Worm (Caenorhabditis elegans) whole organism, L4/young adult: ENCODE measurements around the gene gur-3.

Experiments used
- W03F9.2 ChIP-seq: fragments of 150-350 bp; optimal IDR thresholded peaks from 2 replicates; lab custom pipeline; 2014; ENCODE audit warnings: missing biosample characterization, missing genetic modification characterization
- dao-5 ChIP-seq: sonication (generic microtip); optimal IDR thresholded peaks from 2 replicates; lab custom pipeline; 2016; ENCODE audit warnings: missing genotype, missing genetic modification characterization, moderate library complexity, missing compliant biosample characterization
- him-1 ChIP-seq: sonication (generic microtip); optimal IDR thresholded peaks from 2 replicates; lab custom pipeline; 2016; ENCODE audit warnings: missing genotype, missing genetic modification reagents, missing genetic modification characterization, missing compliant biosample characterization

gur-3 gene

DNA sequence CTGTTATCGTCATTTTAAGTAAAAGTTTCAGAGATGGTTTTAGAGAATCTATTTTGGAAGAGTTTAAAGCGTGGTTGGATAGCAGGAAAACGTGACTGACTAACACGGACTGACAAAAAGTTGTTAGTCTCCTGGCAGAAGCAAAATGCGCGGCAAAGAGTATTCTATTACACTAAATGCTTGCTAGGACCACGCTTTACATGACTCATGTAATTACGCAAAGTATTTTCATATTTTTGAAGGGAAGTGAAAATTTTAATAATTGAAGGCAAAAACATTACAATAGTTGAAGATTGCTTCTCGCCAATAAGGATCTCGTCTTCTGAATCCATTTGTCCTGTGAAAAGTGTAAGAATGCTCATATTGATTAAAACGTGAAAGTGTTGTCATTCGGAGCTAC, at the start of gene gur-3:
TSS of gene gur-3 (minus strand) at position 101 of the 400 bp plus-strand sequence.
- TF ChIP-seq dao-5 (tag; lab: Kevin White, UChicago) (no peak), him-1 (no peak), W03F9.2 (no peak)

DNA sequence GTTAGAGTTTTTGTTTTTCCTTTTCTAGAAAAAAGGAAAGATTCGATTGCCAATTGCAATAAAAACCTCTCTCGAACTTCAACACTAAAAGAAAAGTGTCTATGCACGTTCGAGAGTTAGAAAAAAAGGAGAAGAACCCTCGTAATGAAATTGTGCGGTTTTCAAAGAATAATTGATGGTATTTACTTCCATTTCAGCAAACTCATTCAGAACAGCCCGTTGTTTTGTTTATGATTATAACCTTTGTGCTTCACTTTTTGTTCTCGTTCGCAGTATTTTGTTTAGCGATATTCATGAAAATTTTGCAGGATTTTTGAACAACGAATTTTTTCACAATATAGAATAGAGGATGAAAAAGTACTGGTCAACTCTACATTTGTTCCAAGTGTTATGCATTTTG, 47.9 kb upstream of the gur-3 start, which contains the start of gene lgc-41:
TSS of gene lgc-41 (plus strand) at position 301 of the 400 bp plus-strand sequence.
- no peak for TF ChIP-seq dao-5 (tag; lab: Kevin White, UChicago)
- TF ChIP-seq him-1, result no peak
- TF ChIP-seq W03F9.2, result no peak

- TF ChIP-seq W03F9.2 (no peak), dao-5 (tag; lab: Kevin White, UChicago) (no peak), him-1 (no peak)
Observed at ce11 chrX:10446982-10447381, 40.9 kb upstream of the gur-3 start, which contains the start of gene C39B10.5. Gene C39B10.5 (plus strand): TSS chrX:10447343.

ce11 chrX:10444705-10445104, 38.6 kb upstream of the gur-3 start, which contains the start of gene C39B10.4:
Gene C39B10.4 (plus strand): TSS chrX:10445005.
- TF ChIP-seq him-1 (no peak), W03F9.2 (no peak), dao-5 (tag; lab: Kevin White, UChicago) (no peak)

DNA sequence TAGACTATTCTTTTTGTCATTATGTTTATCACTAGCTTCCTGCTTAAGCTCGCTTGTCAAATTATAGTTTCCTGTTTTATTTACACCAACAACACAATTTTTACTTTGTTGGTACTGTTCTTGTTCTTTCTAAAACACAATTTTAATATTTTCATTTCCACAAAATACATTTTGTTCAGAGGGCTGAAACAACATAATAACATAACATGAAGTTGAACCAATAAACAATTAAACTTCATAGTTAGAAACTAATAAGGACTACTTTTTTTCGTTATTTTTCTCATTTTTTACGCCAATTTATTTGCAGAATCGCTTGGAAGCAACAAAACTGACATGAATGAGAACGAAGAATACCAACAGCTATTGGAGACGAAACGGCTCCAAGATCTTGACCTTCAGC, 37.7 kb upstream of the gur-3 start, which contains the start of gene C39B10.3:
TSS of gene C39B10.3 (plus strand) at position 301 of the 400 bp plus-strand sequence.
- no peak for TF ChIP-seq dao-5 (tag; lab: Kevin White, UChicago)
- no peak for TF ChIP-seq him-1

DNA sequence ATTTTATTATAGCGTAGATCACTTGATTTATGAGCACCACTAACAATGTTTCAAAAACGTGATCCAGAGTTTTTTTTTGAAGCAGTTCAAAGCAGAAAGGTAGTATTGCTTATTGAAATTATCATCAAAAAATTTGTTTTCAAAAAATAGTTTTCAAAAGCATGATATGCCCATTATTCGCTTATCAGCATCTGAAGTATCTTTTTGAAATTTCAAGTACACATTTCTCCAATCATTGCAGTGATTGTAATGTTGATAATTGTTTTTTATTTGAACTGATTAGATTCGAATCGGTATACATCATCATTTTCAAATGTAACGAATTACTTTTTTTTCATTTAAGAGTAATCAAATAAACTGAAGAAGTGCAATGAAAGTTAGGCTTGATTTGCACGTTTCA, 34.7 kb upstream of the gur-3 start:
- TF ChIP-seq W03F9.2 (no peak), dao-5 (tag; lab: Kevin White, UChicago) (no peak), him-1 (no peak)

DNA sequence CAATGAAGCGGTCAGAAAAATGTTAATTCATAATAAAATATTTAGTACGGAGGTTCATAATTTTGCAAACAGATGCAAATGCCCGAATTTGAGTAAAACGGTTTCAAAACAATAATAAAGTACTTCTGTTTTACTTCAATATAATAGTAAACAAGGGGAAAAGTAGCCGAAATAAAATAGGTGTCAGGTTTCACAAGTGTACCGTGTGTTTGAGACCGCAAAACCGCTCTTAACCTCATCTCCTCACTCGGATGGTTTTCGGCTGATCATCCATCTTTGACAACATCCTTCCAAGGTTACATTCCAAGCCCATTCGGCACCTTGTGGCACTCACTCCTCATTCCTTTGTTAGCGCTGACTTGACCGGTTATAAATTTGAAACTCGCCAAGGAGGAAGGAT, 31.3 kb upstream of the gur-3 start:
- TF ChIP-seq W03F9.2, result no peak
- TF ChIP-seq him-1, result no peak
- no peak for TF ChIP-seq dao-5 (tag; lab: Kevin White, UChicago)

DNA sequence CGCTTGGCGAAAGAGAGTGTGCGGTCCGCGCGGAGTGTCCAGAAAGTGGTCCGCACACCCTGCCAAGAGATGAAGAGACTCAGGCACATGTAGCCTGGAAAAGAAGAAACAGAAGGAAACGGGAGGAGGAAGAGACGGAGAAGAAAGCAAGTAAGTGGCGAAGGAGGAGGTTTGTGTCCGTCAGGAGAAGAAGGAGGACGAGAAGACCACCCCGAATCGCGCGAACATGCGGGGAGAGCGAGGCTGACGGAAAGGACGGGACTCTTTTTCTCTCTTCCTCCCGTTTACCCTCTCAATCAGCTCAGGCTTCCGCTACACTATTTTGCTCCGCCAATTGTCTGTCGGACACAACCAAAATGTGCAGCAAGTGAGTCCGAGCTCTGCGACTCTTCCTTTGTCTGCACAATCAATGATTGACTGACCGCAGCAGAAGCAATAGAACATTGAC, 29.4 kb upstream of the gur-3 start:
- TF ChIP-seq dao-5 (tag; lab: Kevin White, UChicago), result no peak
- TF ChIP-seq him-1, result peak; percentile 64
- no peak for TF ChIP-seq W03F9.2

DNA sequence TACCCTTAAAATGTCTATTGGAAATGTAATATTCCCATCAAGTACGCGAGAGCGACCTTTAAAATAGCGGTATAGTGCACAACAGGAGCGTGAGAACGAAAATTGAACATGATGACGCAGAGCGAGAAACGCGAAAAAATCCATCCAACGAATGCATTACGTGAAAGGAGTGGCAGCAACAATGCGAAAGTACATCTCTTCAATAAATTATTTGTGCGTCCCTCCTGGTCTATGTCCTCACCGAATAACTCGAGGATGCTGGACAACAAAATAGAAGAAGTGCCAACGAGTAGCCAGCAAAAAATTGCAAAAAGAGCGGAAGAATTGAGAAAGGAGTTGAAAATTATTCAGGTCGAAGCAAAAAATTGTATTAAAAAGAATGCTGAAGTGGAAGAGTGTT, 27.8 kb upstream of the gur-3 start:
- TF ChIP-seq dao-5 (tag; lab: Kevin White, UChicago), result no peak
- no peak for TF ChIP-seq him-1
- TF ChIP-seq W03F9.2, result no peak

ce11 chrX:10432786-10433185, 26.7 kb upstream of the gur-3 start:
- TF ChIP-seq dao-5 (tag; lab: Kevin White, UChicago) (no peak), W03F9.2 (no peak), him-1 (no peak)

DNA sequence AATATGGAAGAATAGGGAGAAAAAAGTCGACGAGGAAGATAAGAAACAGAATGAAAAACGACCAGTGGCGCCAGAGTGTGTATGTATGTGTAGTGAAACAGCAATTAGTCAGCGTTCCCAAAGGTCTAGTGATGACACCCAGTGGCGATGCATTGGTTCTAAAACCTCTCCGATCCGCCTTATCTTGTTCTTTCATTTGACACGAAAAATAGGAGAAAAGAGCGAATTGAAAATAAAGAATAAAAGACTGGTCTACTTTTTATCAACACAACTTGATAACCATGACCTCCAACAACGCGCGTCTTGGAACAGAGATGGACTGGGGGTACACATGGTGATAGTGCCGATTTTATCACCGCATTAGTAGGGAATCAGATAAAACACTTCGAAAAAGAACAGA, 24.8 kb upstream of the gur-3 start:
- TF ChIP-seq dao-5 (tag; lab: Kevin White, UChicago) (no peak), W03F9.2 (no peak), him-1 (no peak)

ce11 chrX:10429203-10429602, 23.1 kb upstream of the gur-3 start:
- TF ChIP-seq dao-5 (tag; lab: Kevin White, UChicago) (no peak), him-1 (no peak), W03F9.2 (no peak)

DNA sequence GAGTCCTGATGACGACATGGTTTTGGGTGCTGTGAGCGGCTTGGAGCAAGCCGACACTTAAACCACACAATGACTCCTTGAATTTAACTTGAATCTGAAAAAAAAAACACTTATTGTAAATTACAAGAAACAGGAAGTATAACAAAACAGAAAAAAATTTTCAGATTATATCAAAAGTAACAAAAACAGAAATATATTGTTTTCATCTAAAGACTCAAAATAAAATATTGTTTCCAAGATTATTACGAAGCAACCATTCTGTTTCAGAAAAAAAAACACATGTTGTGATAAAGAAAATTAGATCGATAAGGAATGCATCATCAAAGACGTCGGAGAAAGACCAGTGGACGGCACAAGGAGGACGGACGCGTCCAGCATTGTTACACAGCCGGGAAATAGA, 22.5 kb upstream of the gur-3 start, which contains the start of gene mig-15:
TSS of gene mig-15 (minus strand) at position 101 of the 400 bp plus-strand sequence.
- TF ChIP-seq him-1, result no peak
- no peak for TF ChIP-seq dao-5 (tag; lab: Kevin White, UChicago)
- TF ChIP-seq W03F9.2, result no peak

DNA sequence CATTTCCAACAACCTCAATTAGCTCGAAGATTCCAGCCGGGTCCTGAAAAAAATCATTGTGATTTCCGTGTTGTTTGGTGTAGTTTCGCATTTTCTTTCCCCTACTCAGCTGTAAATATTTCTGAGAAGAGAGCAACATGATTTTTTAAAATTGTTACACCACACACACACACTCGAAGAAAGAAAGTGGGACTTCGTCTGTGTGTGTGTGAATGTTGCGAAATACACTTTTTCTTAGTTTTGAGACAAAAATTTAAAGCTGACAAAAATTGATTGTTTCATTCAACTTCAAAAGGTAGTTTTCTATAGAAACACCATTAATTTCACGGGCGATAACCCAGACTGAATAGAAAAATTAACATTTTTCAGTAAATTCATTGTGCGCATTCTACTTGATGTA, 22.0 kb upstream of the gur-3 start:
- TF ChIP-seq dao-5 (tag; lab: Kevin White, UChicago) (no peak), him-1 (no peak)

ce11 chrX:10424744-10425143, 18.6 kb upstream of the gur-3 start:
- TF ChIP-seq him-1, result no peak
- no peak for TF ChIP-seq W03F9.2
- no peak for TF ChIP-seq dao-5 (tag; lab: Kevin White, UChicago)

DNA sequence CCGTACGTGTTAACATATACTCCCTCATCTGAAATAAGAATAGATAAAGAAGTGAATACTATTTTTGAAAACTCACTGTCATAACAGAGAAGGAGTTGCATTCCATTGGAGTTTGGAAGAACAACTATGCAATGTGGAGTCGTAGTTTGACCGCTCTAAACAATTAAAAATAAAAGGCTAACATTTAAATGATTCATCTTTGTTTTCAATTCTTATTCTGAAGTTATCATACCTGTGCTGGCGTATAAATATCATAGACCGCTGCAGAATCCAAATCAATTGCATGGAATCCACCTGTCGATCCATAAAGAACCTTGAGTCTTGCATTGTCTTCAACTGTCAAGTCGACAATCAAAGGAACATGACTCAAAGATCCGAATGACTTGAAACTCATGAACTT, 16.6 kb upstream of the gur-3 start:
- TF ChIP-seq him-1, result no peak
- no peak for TF ChIP-seq W03F9.2
- TF ChIP-seq dao-5 (tag; lab: Kevin White, UChicago), result no peak
